Fruit fly (Drosophila melanogaster): ENCODE measurements around the gene vih.

dm6 chr3L:12549471-12549870 lies 45.4 kb downstream of the vih start:
- TF ChIP-seq Eip93F (GFP tag; optimal IDR thresholded peaks at IDR 0.05) (no peak), Hr4 (GFP tag; optimal IDR thresholded peaks at IDR 0.05) (no peak), acj6 (GFP tag; optimal IDR thresholded peaks at IDR 0.05) (no peak), Met (GFP tag; optimal IDR thresholded peaks at IDR 0.05) (no peak), CG3032 (tag; optimal IDR thresholded peaks at IDR 0.05) (no peak), eg (GFP tag; IDR thresholded peaks at IDR 0.05) (no peak), CG32006 (GFP tag; optimal IDR thresholded peaks at IDR 0.05) (no peak), CG8632 (GFP tag; optimal IDR thresholded peaks at IDR 0.05) (no peak), pdm3 (GFP tag; optimal IDR thresholded peaks at IDR 0.05) (no peak), Eip75B (GFP tag; optimal IDR thresholded peaks at IDR 0.05) (no peak)

All from whole organism, prepupa.